Worm (Caenorhabditis elegans): ENCODE data around the gene R04F11.3.

The R04F11.3 gene

DNA sequence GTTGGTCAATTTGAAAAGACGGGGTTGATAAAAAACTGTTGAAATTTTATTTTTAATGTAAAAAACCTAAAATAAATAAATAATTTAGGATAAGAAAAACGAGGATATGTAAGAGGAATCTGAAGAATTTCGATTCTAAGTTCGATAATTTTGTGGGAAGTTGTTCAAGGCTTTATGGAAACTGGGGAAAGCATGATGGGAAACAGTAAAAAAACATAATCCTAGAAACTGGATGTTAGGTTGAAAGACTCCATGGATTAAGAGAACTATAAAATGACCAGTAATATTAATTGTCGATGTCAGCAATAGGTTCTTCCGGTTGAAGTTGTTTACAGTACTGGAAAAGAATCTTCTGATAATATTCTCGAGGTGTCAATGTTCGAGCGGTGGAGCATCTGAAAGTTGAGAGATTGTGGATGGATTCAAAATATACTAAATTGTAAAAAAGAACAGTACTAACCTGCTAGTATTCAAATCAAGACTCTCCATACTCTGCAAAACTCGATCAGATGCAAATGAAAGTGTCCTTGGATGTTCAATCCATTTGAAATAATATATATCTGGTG lies 3.4 kb upstream of the R04F11.3 start:
- TF ChIP-seq unc-86 (tag; optimal IDR thresholded peaks at IDR 0.05): no peak
- no peak for TF ChIP-seq ets-4 (tag; optimal IDR thresholded peaks at IDR 0.05)
- TF ChIP-seq nhr-232 (tag; optimal IDR thresholded peaks at IDR 0.05): no peak

DNA sequence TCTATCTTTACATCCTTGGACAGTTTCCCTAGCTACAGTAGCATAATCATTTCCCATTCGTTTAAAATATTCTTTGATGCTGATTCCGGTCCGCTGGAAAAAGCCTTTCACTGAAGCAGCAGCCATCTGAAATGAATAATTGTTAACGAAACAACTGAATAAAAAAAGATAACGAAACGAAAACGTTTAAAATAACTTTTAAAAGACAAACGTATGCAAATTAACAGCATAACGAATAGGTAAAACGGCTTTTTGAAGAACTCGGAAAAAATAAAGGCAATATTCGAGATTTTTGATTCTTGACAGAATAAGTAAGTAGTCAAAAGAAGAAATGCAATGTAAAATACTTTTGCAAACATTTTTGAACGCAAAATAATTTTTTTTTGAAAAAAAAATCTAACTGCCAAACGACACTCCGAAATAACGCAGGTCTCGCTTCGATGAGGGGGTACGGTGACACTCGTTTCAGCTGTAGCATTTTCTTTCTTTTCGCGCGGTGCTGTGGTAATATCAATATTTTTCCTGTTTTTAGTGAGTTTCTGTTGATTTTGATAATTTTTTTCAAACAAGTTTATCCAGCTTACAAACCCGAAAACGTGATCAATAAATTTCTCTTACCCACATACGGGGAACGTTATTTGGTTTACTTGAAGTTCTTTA lies 1.0 kb upstream of the R04F11.3 start, which contains the start of the genes R04F11.5 and R04F11.2:
Gene R04F11.5 (minus strand): TSS at position 126 of the 660 bp plus-strand sequence.
Gene R04F11.2 (plus strand): TSS at position 488 of the 660 bp plus-strand sequence.
- TF ChIP-seq hlh-15 (tag; optimal IDR thresholded peaks at IDR 0.05): no peak
- TF ChIP-seq ceh-24 (tag; optimal IDR thresholded peaks at IDR 0.05): no peak
- TF ChIP-seq unc-42 (tag; optimal IDR thresholded peaks at IDR 0.05): peak; percentile 15
- no peak for TF ChIP-seq eyg-1 (tag; optimal IDR thresholded peaks at IDR 0.05)
- no peak for TF ChIP-seq lim-6 (tag; optimal IDR thresholded peaks at IDR 0.05)
- TF ChIP-seq ceh-9 (tag; optimal IDR thresholded peaks at IDR 0.05): no peak
- TF ChIP-seq ets-4 (tag; optimal IDR thresholded peaks at IDR 0.05): no peak
- peak; percentile 6 for TF ChIP-seq fkh-10 (GFP tag; optimal IDR thresholded peaks at IDR 0.05)
- TF ChIP-seq sox-4 (tag; optimal IDR thresholded peaks at IDR 0.05): no peak
- TF ChIP-seq ceh-18 (tag; optimal IDR thresholded peaks at IDR 0.05): peak; percentile 8
- peak; percentile 84 for TF ChIP-seq nfya-1 (tag; optimal IDR thresholded peaks at IDR 0.05)
- TF ChIP-seq ama-1 (optimal IDR thresholded peaks at IDR 0.05): no peak
- TF ChIP-seq pax-1 (tag; optimal IDR thresholded peaks at IDR 0.05): no peak
- TF ChIP-seq ref-2 (tag; optimal IDR thresholded peaks at IDR 0.05): peak; percentile 12
- no peak for TF ChIP-seq ceh-22 (tag; optimal IDR thresholded peaks at IDR 0.05)
- TF ChIP-seq sox-2 (GFP tag; IDR thresholded peaks at IDR 0.05): no peak
- no peak for TF ChIP-seq F13H6.1 (tag; optimal IDR thresholded peaks at IDR 0.05)
- peak; percentile 53 for TF ChIP-seq ceh-31 (tag; optimal IDR thresholded peaks at IDR 0.05)
- no peak for TF ChIP-seq hlh-8 (tag; optimal IDR thresholded peaks at IDR 0.05)
- TF ChIP-seq ceh-30 (tag; optimal IDR thresholded peaks at IDR 0.05): no peak
- no peak for TF ChIP-seq fax-1 (tag; optimal IDR thresholded peaks at IDR 0.05)
- no peak for TF ChIP-seq elt-2 (tag; optimal IDR thresholded peaks at IDR 0.05)
- no peak for TF ChIP-seq elt-4 (tag; optimal IDR thresholded peaks at IDR 0.05)
- no peak for TF ChIP-seq fkh-6 (tag; optimal IDR thresholded peaks at IDR 0.05)
- no peak for TF ChIP-seq T23F11.4 (GFP tag; optimal IDR thresholded peaks at IDR 0.05)
- no peak for TF ChIP-seq dmd-4 (tag; optimal IDR thresholded peaks at IDR 0.05; ENCODE audit: borderline replicate concordance)

DNA sequence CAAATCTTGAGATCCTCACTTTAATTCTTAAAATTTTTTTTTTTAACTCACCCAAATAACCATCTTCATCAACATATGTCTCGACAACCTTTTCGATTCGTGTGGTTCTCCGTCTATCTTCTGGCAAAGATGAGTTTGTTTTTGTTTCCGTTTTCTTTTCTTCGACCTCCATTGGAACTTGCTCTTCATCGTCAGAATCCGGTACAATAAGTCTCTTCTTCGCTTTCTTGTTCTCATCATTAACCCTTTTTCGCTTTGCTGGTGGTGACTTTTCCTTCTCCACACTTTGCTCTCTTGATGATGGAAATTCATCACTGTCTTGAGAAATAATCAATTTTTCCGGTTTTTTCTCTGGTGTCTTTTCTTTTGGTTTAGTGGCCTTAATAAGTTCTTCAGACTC lies 904 bp downstream of the R04F11.3 start:
- no peak for TF ChIP-seq tbx-2 (tag; optimal IDR thresholded peaks at IDR 0.05)
- TF ChIP-seq ahr-1 (tag; optimal IDR thresholded peaks at IDR 0.05): no peak
- TF ChIP-seq tbx-7 (tag; optimal IDR thresholded peaks at IDR 0.05): no peak
- no peak for TF ChIP-seq sdc-2 (tag; optimal IDR thresholded peaks at IDR 0.05)
- TF ChIP-seq dve-1 (tag; optimal IDR thresholded peaks at IDR 0.05): no peak
- no peak for TF ChIP-seq fkh-10 (GFP tag; optimal IDR thresholded peaks at IDR 0.05)
- TF ChIP-seq unc-3 (GFP tag; conservative IDR thresholded peaks at IDR 0.05): no peak
- TF ChIP-seq unc-3 (tag; optimal IDR thresholded peaks at IDR 0.05): no peak
- no peak for TF ChIP-seq zip-5 (tag; optimal IDR thresholded peaks at IDR 0.05)
- no peak for TF ChIP-seq K02D7.2 (tag; optimal IDR thresholded peaks at IDR 0.05)
- no peak for TF ChIP-seq unc-86 (tag; optimal IDR thresholded peaks at IDR 0.05)
- no peak for TF ChIP-seq C08G9.2 (tag; optimal IDR thresholded peaks at IDR 0.05)
- TF ChIP-seq ceh-34 (tag; optimal IDR thresholded peaks at IDR 0.05): no peak
- TF ChIP-seq syd-9 (tag; optimal IDR thresholded peaks at IDR 0.05): no peak
- no peak for TF ChIP-seq F13H6.1 (tag; optimal IDR thresholded peaks at IDR 0.05)
- no peak for TF ChIP-seq ceh-48 (tag; optimal IDR thresholded peaks at IDR 0.05)
- no peak for TF ChIP-seq K09A11.1 (tag; optimal IDR thresholded peaks at IDR 0.05; ENCODE audit: insufficient read depth)
- no peak for TF ChIP-seq sox-2 (GFP tag; IDR thresholded peaks at IDR 0.05)
- TF ChIP-seq pag-3 (tag; optimal IDR thresholded peaks at IDR 0.05; ENCODE audit: borderline replicate concordance): no peak

Measured in whole organism, late embryonic.